Worm (Caenorhabditis elegans) whole organism, late embryonic: ENCODE results near the gene acp-4.
"Not testable (repeated sequence)": the region's sequence is repeated elsewhere in the genome, so short reads cannot be mapped to it uniquely, and the experiment has no call there.

Source experiments
- C08G9.2 ChIP-seq: sonication (generic microtip); optimal IDR thresholded peaks from 2 replicates; lab custom pipeline; 2016; ENCODE audit warnings: mild to moderate bottlenecking, missing genetic modification characterization, moderate library complexity, missing compliant biosample characterization
- F13H6.1 ChIP-seq: sonication (generic microtip); optimal IDR thresholded peaks from 2 replicates; lab custom pipeline; 2016; ENCODE audit warnings: missing genetic modification characterization, missing compliant biosample characterization
- T23F11.4 ChIP-seq: fragments of 200-800 bp; sonication (Bioruptor generic); optimal IDR thresholded peaks from 2 replicates; lab custom pipeline; 2018; ENCODE audit warnings: mild to moderate bottlenecking, missing genetic modification characterization, missing compliant biosample characterization
- ahr-1 ChIP-seq: sonication (generic microtip); optimal IDR thresholded peaks from 2 replicates; lab custom pipeline; 2016; ENCODE audit warnings: missing genetic modification characterization, missing compliant biosample characterization
- ama-1 ChIP-seq: fragments of 150-350 bp; optimal IDR thresholded peaks from 2 replicates; lab custom pipeline; 2014
- ceh-14 ChIP-seq: sonication (generic microtip); optimal IDR thresholded peaks from 2 replicates; lab custom pipeline; 2016; ENCODE audit warnings: missing genotype, missing genetic modification characterization, missing compliant biosample characterization
- ceh-2 ChIP-seq: sonication (generic microtip); optimal IDR thresholded peaks from 2 replicates; lab custom pipeline; 2016; ENCODE audit warnings: missing genotype, missing genetic modification characterization, missing compliant biosample characterization
- ceh-30 ChIP-seq: fragments of 150-350 bp; optimal IDR thresholded peaks from 2 replicates; lab custom pipeline; 2014; ENCODE audit warnings: missing biosample characterization, missing genetic modification characterization
- ceh-34 ChIP-seq: sonication (generic microtip); optimal IDR thresholded peaks from 2 replicates; lab custom pipeline; 2016; ENCODE audit warnings: mild to moderate bottlenecking, missing genetic modification characterization, missing compliant biosample characterization
- ceh-45 ChIP-seq: fragments of 200-800 bp; sonication (Bioruptor generic); IDR thresholded peaks from 2 replicates; pipeline ENCODE4 v1.3.6; 2022; ENCODE audit warnings: missing genetic modification reagents, missing genetic modification characterization, missing compliant biosample characterization
- ceh-48 ChIP-seq: sonication (generic microtip); optimal IDR thresholded peaks from 2 replicates; lab custom pipeline; 2016; ENCODE audit warnings: missing genetic modification characterization, inconsistent platforms, missing compliant biosample characterization
- che-1 ChIP-seq: sonication (generic microtip); optimal IDR thresholded peaks from 2 replicates; lab custom pipeline; 2016; ENCODE audit warnings: mild to moderate bottlenecking, missing genetic modification characterization, missing compliant biosample characterization
- elt-2 ChIP-seq: sonication (generic microtip); optimal IDR thresholded peaks from 2 replicates; lab custom pipeline; 2016; ENCODE audit warnings: missing genetic modification reagents, missing genetic modification characterization, missing compliant biosample characterization
- ets-4 ChIP-seq: sonication (generic microtip); optimal IDR thresholded peaks from 2 replicates; lab custom pipeline; 2016; ENCODE audit warnings: missing genetic modification characterization, missing compliant biosample characterization
- fax-1 ChIP-seq: sonication (generic microtip); optimal IDR thresholded peaks from 2 replicates; lab custom pipeline; 2016; ENCODE audit warnings: missing genotype, missing genetic modification characterization, missing compliant biosample characterization
- fkh-10 ChIP-seq: fragments of 150-350 bp; optimal IDR thresholded peaks from 2 replicates; lab custom pipeline; 2014; ENCODE audit warnings: missing biosample characterization, missing genetic modification reagents, missing genetic modification characterization
- fkh-6 ChIP-seq: sonication (generic microtip); optimal IDR thresholded peaks from 2 replicates; lab custom pipeline; 2016; ENCODE audit warnings: missing genetic modification characterization, missing compliant biosample characterization
- hlh-30 ChIP-seq: sonication (generic microtip); optimal IDR thresholded peaks from 2 replicates; lab custom pipeline; 2017; ENCODE audit warnings: antibody characterized with exemption, missing genetic modification characterization, missing compliant biosample characterization; ENCODE audit not compliant: insufficient read depth
- hlh-8 ChIP-seq: sonication (generic microtip); optimal IDR thresholded peaks from 2 replicates; lab custom pipeline; 2016; ENCODE audit warnings: missing genotype, missing genetic modification characterization, missing compliant biosample characterization
- lim-6 ChIP-seq: sonication (generic microtip); optimal IDR thresholded peaks from 2 replicates; lab custom pipeline; 2016; ENCODE audit warnings: missing genetic modification characterization, missing compliant biosample characterization
- mec-3 ChIP-seq: sonication (generic microtip); optimal IDR thresholded peaks from 2 replicates; lab custom pipeline; 2016; ENCODE audit warnings: borderline replicate concordance, missing genetic modification characterization, missing compliant biosample characterization
- nfya-1 ChIP-seq: sonication (generic microtip); optimal IDR thresholded peaks from 2 replicates; lab custom pipeline; 2017; ENCODE audit warnings: missing genetic modification characterization, mild to moderate bottlenecking, missing compliant biosample characterization, antibody characterized with exemption, moderate library complexity
- nhr-11 ChIP-seq: fragments of 150-350 bp; optimal IDR thresholded peaks from 2 replicates; lab custom pipeline; 2014; ENCODE audit warnings: missing biosample characterization, missing genetic modification characterization
- pag-3 ChIP-seq: sonication (generic microtip); optimal IDR thresholded peaks from 2 replicates; lab custom pipeline; 2016; ENCODE audit warnings: missing compliant biosample characterization, missing genetic modification characterization, borderline replicate concordance
- pax-1 ChIP-seq: fragments of 150-350 bp; optimal IDR thresholded peaks from 2 replicates; lab custom pipeline; 2014; ENCODE audit warnings: missing biosample characterization, missing genetic modification characterization
- pha-2 ChIP-seq: sonication (generic microtip); optimal IDR thresholded peaks from 2 replicates; lab custom pipeline; 2017; ENCODE audit warnings: mild to moderate bottlenecking, missing genetic modification characterization, missing compliant biosample characterization
- pros-1 ChIP-seq: fragments of 150-350 bp; optimal IDR thresholded peaks from 2 replicates; lab custom pipeline; 2014; ENCODE audit warnings: missing biosample characterization, missing genetic modification reagents, missing genetic modification characterization
- ref-2 ChIP-seq: sonication (generic microtip); optimal IDR thresholded peaks from 2 replicates; lab custom pipeline; 2016; ENCODE audit warnings: missing genetic modification characterization, missing compliant biosample characterization
- sdc-2 ChIP-seq: sonication (generic microtip); optimal IDR thresholded peaks from 2 replicates; lab custom pipeline; 2016; ENCODE audit warnings: missing genotype, missing genetic modification characterization, missing compliant biosample characterization
- sox-2 ChIP-seq: fragments of 200-800 bp; sonication (Bioruptor generic); IDR thresholded peaks from 2 replicates; pipeline ENCODE4 v1.3.6; 2022; ENCODE audit warnings: missing genetic modification reagents, missing genetic modification characterization, missing compliant biosample characterization
- tbx-2 ChIP-seq: sonication (generic microtip); optimal IDR thresholded peaks from 2 replicates; lab custom pipeline; 2016; ENCODE audit warnings: missing genetic modification characterization, missing compliant biosample characterization
- tbx-7 ChIP-seq: sonication (generic microtip); optimal IDR thresholded peaks from 2 replicates; lab custom pipeline; 2016; ENCODE audit warnings: missing genotype, missing genetic modification characterization, missing compliant biosample characterization
- ttx-3 ChIP-seq: sonication (generic microtip); optimal IDR thresholded peaks from 2 replicates; lab custom pipeline; 2016; ENCODE audit warnings: missing genetic modification reagents, missing genetic modification characterization, missing compliant biosample characterization
- unc-42 ChIP-seq: sonication (generic microtip); optimal IDR thresholded peaks from 2 replicates; lab custom pipeline; 2016; ENCODE audit warnings: missing genotype, missing genetic modification characterization, missing compliant biosample characterization
- unc-55 ChIP-seq: sonication (generic microtip); optimal IDR thresholded peaks from 2 replicates; lab custom pipeline; 2017; ENCODE audit warnings: missing biosample characterization, missing genetic modification reagents, missing genetic modification characterization
- zip-5 ChIP-seq: sonication (generic microtip); optimal IDR thresholded peaks from 2 replicates; lab custom pipeline; 2016; ENCODE audit warnings: missing genetic modification characterization, missing compliant biosample characterization
- ztf-16 ChIP-seq: sonication (generic microtip); optimal IDR thresholded peaks from 2 replicates; lab custom pipeline; 2017; ENCODE audit warnings: missing genetic modification characterization, missing compliant biosample characterization

Gene acp-4

DNA sequence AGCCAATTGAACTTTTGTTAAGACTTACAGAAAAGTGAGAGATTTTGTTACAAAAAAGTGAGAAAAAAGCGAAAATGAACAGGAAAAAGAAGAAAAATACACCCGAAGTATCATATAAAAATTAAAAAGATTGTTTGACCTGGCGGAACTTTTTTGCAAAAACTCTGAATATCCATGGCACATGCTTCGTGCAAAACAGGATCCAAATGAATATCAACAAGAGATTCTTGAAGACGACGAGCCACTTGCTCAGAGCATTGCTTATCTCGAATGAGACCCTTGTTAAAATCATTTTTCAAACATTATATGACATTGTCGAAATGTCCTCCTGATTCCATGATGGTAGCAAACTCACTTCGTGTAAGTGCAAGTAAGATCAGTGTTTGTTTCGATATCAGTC lies 15.1 kb downstream of the acp-4 start, which contains the start of gene F14E5.8:
TSS of gene F14E5.8 (plus strand) at position 301 of the 400 bp plus-strand sequence.
- TF ChIP-seq tbx-7, nhr-11, fax-1 (tag; lab: Kevin White, UChicago): not testable (repeated sequence)
- TF ChIP-seq, all 69 proteins: peak for 0; not testable (repeated sequence) for 69

DNA sequence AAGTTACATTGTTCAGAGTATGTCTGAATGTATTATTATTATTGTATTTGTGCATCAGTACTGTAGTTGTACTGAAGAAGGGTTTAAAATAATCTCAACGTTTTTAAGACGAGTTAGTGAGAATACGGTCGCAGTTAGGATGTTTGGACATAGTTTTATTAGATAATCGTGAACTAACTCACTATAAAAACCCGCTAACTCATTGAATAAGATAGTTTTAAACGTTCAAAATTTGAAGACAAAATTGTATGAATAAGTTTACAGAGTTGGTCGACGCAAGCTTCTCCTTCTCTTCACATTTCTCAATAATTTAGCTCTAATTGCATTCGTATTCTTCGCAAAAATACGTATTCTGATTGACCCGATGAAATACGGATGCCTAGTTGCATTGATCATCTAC lies 15.9 kb downstream of the acp-4 start:
- TF ChIP-seq ceh-48 (no peak), zip-5 (tag; lab: Kevin White, UChicago) (no peak), hlh-8 (tag; lab: Kevin White, UChicago) (no peak), pros-1 (tag; lab: Kevin White, UChicago) (no peak), che-1 (tag; lab: Kevin White, UChicago) (no peak), F13H6.1 (no peak), pax-1 (no peak), unc-42 (tag; lab: Kevin White, UChicago) (no peak), ceh-45 (GFP tag; lab: Robert Waterston, UW) (no peak), fkh-6 (tag; lab: Kevin White, UChicago) (no peak)

DNA sequence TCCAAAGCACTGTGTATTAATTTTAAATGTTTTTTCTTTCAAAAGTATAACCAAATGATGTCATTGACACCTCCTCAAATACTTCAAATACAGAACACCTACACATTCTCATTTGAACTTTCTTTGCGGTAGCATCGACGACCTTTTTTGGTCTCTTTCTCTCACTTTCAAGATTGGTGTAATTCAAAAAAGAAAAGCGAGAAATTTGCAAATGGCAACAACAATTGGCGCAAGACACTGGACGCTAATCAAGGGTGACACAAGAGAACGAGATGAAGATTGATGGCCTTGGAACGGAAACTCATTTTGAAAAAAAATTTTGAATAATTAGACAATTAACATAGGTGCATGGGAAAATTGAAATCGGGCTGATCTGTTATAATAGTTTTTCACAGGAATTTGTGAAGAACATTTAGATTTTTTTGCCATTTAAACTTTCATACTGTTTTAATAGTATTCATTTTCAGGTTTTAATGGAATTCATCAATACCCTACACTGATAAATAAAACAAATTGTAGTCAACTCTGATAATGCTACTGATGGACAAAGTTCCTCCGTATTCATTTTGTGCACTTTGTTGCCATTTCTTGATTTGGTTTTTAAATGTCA lies 17.7 kb downstream of the acp-4 start, which contains the start of gene fdgt-2:
TSS of gene fdgt-2 (plus strand) at position 560 of the 610 bp plus-strand sequence.
- no peak for TF ChIP-seq ceh-14 (tag; lab: Kevin White, UChicago)
- peak; percentile 60 for TF ChIP-seq unc-55

DNA sequence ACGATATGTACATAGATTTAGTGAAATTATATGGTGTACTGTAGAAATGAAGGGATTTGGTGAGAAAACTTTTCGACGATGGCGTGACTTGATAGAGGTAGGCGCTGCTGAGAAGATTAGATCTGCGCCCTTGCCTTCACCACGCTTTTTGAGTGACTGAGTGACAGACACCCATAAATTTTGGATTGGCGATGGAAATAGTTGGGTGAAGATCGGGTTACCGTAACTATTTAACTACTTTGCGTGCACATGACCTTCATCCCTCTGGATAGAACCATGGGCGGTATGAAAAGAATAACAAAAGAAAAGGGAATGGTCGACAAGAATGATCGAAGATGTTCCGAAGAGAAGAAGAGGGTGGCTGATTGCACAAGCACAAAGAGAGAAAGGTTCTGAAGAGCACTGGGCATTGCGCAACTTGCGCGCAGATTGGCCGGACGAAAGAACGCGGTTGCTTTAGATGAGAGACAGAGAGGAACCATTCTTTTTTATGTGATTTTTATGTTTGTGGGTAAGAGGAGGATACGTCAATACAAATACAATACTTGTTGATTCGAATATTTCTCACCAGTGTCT lies 19.4 kb downstream of the acp-4 start:
- TF ChIP-seq F13H6.1 (no peak), ceh-48 (no peak), elt-2 (tag; lab: Kevin White, UChicago) (peak; percentile 1), sox-2 (peak; percentile 22; the same call in 1 of the 2 replicates), fkh-6 (tag; lab: Kevin White, UChicago) (no peak), fkh-10 (no peak), ceh-30 (no peak), ceh-14 (tag; lab: Kevin White, UChicago) (no peak), nhr-11 (tag; lab: Kevin White, UChicago) (no peak), che-1 (tag; lab: Kevin White, UChicago) (no peak), lim-6 (no peak), C08G9.2 (no peak), ttx-3 (tag; lab: Kevin White, UChicago) (no peak), tbx-2 (no peak)
- TF ChIP-seq, all 69 proteins: peak for 2

DNA sequence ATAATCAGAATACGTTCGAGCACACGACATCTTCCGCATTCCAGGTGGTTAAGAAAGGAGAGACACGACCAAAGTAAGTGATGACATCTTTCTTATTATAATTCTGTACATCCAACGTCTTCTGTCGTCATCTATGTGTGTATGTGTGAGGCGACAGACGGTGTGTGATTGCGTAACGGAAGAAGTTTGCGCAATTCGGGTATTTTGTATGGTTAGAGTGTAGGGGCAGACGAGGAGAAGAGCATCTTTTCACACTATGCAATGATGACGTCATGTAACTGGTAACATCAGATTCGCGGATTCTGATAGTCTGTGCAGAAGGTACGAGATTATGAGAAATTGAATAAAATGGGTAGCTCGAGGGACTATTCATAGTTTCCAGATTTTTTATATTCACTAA lies 19.9 kb downstream of the acp-4 start:
- peak; percentile 60 for TF ChIP-seq tbx-2
- TF ChIP-seq elt-2 (tag; lab: Kevin White, UChicago), result no peak
- no peak for TF ChIP-seq tbx-7 (tag; lab: Kevin White, UChicago)
- TF ChIP-seq unc-55, result peak; percentile 1

DNA sequence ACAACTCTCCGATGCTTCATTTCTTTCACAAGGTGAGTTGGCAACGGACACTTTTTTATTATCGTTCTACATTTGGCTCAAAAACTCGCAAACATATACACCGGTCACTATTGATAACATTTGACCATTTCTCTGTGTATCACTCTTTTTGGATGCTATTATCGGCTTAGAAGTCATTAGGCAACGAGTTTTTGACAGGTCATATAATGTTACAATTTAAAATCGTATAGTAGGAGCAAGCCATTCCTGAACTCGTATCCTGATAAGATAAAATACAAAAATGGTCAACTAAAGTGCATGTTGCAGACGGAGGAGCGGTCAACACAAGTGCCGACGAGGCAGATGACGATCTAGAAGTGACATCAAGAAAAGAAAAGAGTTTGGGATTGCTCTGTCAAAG lies 22.0 kb downstream of the acp-4 start:
- TF ChIP-seq pha-2 (tag; lab: Kevin White, UChicago) (no peak), pag-3 (no peak), mec-3 (tag; lab: Kevin White, UChicago) (no peak), ama-1 (lab: Kevin White, UChicago) (no peak), elt-2 (tag; lab: Kevin White, UChicago) (peak; percentile 65)
- TF ChIP-seq, all 69 proteins: peak for 1

DNA sequence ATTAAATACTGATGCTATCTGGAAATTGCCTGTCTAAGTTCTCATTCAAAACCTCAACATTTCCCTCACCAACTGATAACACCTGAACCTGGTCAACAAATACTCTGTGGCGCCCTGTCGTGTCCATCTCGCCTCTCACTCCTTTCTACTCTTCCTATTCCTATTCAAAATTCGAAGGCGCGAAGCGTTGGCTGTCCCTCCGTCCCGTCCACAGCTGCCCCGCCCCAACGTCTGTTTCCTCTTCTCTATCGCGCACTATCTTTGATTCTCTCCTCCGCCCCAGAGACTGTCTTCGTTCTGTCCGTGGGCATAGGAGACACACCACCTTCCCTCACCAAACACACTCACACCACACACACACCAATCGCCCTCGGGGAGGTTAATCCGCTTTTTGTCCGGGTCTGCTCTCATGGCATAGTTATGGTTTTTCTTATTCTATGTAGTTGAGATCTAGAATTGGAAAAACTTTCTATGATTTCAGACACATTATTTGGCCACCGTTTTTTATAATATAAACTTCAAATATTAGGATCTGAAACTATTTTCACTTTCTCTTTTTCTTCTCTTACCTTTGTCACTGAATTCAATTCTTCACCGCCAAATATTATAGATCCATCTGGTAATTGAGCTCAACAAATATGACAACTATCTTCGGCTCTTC lies 22.7 kb downstream of the acp-4 start, which contains the start of gene efl-3:
TSS of gene efl-3 (plus strand) at position 611 of the 661 bp plus-strand sequence.
- TF ChIP-seq ztf-16 (tag; lab: Kevin White, UChicago) (no peak), nfya-1 (tag; lab: Kevin White, UChicago) (peak; percentile 22), T23F11.4 (GFP tag; lab: Kevin White, UChicago) (no peak), hlh-30 (tag; lab: Kevin White, UChicago) (no peak), fkh-10 (no peak), ets-4 (no peak), ceh-2 (tag; lab: Kevin White, UChicago) (peak; percentile 22), tbx-2 (peak; percentile 25), sdc-2 (tag; lab: Kevin White, UChicago) (peak; percentile 1), ceh-45 (GFP tag; lab: Robert Waterston, UW) (peak; percentile 23; the same call in 1 of the 2 replicates), ceh-14 (tag; lab: Kevin White, UChicago) (no peak), ceh-34 (tag; lab: Kevin White, UChicago) (peak; percentile 36), lim-6 (no peak), ahr-1 (no peak), ceh-48 (no peak), elt-2 (tag; lab: Kevin White, UChicago) (no peak), ref-2 (tag; lab: Kevin White, UChicago) (peak; percentile 42)
